Worm (Caenorhabditis elegans) whole organism, late embryonic: ENCODE measurements around the gene F55A11.8.

Experiments
- ama-1 ChIP-seq: fragments of 150-350 bp; optimal IDR thresholded peaks from 2 replicates; lab custom pipeline; 2014
- ets-4 ChIP-seq: sonication (generic microtip); optimal IDR thresholded peaks from 2 replicates; lab custom pipeline; 2016; ENCODE audit warnings: missing genetic modification characterization, missing compliant biosample characterization
- fkh-10 ChIP-seq: fragments of 150-350 bp; optimal IDR thresholded peaks from 2 replicates; lab custom pipeline; 2014; ENCODE audit warnings: missing biosample characterization, missing genetic modification reagents, missing genetic modification characterization
- madf-2 ChIP-seq: sonication (generic microtip); optimal IDR thresholded peaks from 2 replicates; lab custom pipeline; 2017; ENCODE audit warnings: missing genetic modification characterization, missing compliant biosample characterization
- syd-9 ChIP-seq: sonication (generic microtip); optimal IDR thresholded peaks from 2 replicates; lab custom pipeline; 2016; ENCODE audit warnings: mild to moderate bottlenecking, missing genetic modification characterization, moderate library complexity, missing compliant biosample characterization
- unc-86 ChIP-seq: sonication (generic microtip); optimal IDR thresholded peaks from 2 replicates; lab custom pipeline; 2016; ENCODE audit warnings: missing genetic modification characterization, missing compliant biosample characterization

- no peak for TF ChIP-seq fkh-10 (GFP tag; lab: Kevin White, UChicago)
- no peak for TF ChIP-seq unc-86 (tag; lab: Kevin White, UChicago)
- no peak for TF ChIP-seq madf-2 (tag; lab: Kevin White, UChicago)
- TF ChIP-seq syd-9 (tag; lab: Kevin White, UChicago), result no peak
- no peak for TF ChIP-seq ama-1 (lab: Kevin White, UChicago)
- no peak for TF ChIP-seq ets-4 (tag; lab: Kevin White, UChicago)
Observed at ce11 chrV:11825662-11826061, 37.7 kb downstream of the F55A11.8 start, which contains the start of gene D2023.4.
